Worm (Caenorhabditis elegans): ENCODE results near the gene ant-1.4.
A peak's percentile ranks its signal among the peaks of the same experiment; 100 is the strongest.

The ant-1.4 gene

ce11 chrIV:8462376-8462775 lies 2.3 kb upstream of the ant-1.4 start:
- TF ChIP-seq unc-62 (GFP tag; optimal IDR thresholded peaks at IDR 0.05 in 1 of 2): peak in 1 of 2 experiments; percentile 54
- no peak for TF ChIP-seq unc-62 (tag; optimal IDR thresholded peaks at IDR 0.05)
- no peak for TF ChIP-seq nhr-41 (GFP tag; IDR thresholded peaks at IDR 0.05)

- TF ChIP-seq unc-62 (GFP tag; optimal IDR thresholded peaks at IDR 0.05 in 1 of 2) (peak in 1 of 2 experiments; percentile 96), unc-62 (tag; optimal IDR thresholded peaks at IDR 0.05) (no peak), mep-1 (tag; optimal IDR thresholded peaks at IDR 0.05) (no peak), skn-1 (tag; optimal IDR thresholded peaks at IDR 0.05) (no peak)
Observed at ce11 chrIV:8461177-8461576, 1.1 kb upstream of the ant-1.4 start.

DNA sequence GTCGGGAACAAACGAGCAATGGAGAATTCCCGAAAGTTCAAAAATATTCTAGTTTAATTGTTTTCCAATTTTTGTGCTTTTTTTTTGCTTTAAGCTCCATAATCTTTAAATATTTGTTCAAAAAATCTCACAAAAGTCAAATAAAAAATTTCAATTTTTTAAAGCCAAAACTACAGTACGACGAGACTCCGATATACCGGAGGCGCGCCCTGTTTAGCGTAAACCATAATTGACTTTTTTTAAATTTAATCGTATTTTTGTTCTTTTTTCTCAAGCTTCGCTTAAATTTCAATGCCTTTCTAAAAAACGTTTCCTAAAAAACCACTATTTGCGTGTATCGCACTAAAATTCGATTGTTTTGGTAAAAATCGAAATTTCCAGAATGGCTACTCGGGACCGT lies 3.2 kb downstream of the ant-1.4 start, which contains the start of gene syx-4:
syx-4 (plus strand) TSS at position 382 of the 400 bp plus-strand sequence.
- TF ChIP-seq Y48G9A.11 (GFP tag; IDR thresholded peaks at IDR 0.05) (peak; percentile 97), nhr-42 (GFP tag; IDR thresholded peaks at IDR 0.05) (no peak), duxl-1 (tag; optimal IDR thresholded peaks at IDR 0.05; ENCODE audit: poor library complexity) (no peak), lin-39 (tag; optimal IDR thresholded peaks at IDR 0.05) (no peak)

- no peak for TF ChIP-seq hif-1 (tag; optimal IDR thresholded peaks at IDR 0.05)
- TF ChIP-seq ceh-62 (tag; optimal IDR thresholded peaks at IDR 0.05): no peak
- peak; percentile 31 for TF ChIP-seq pqm-1 (tag; optimal IDR thresholded peaks at IDR 0.05)
- no peak for TF ChIP-seq daf-16 (GFP tag; optimal IDR thresholded peaks at IDR 0.05)
- TF ChIP-seq daf-16 (tag; optimal IDR thresholded peaks at IDR 0.05): peak; percentile 33
- TF ChIP-seq aha-1 (tag): peak; percentile 32
- peak; percentile 53 for TF ChIP-seq php-3 (GFP tag; IDR thresholded peaks at IDR 0.05)
Observed at ce11 chrIV:8454076-8454475, 6.0 kb downstream of the ant-1.4 start.

ce11 chrIV:8453178-8453577 lies 6.9 kb downstream of the ant-1.4 start:
- no peak for TF ChIP-seq arid-1 (GFP tag; conservative IDR thresholded peaks at IDR 0.05)
- TF ChIP-seq sdz-12 (GFP tag; optimal IDR thresholded peaks at IDR 0.05): no peak
- TF ChIP-seq unc-62 (GFP tag; optimal IDR thresholded peaks at IDR 0.05 in 1 of 2): peak in 1 of 2 experiments; percentile 48
- TF ChIP-seq unc-62 (tag; optimal IDR thresholded peaks at IDR 0.05): no peak
- peak; percentile 15 for TF ChIP-seq mep-1 (tag; optimal IDR thresholded peaks at IDR 0.05)
- peak in 1 of 2 experiments; percentile 81 for TF ChIP-seq hif-1 (tag; optimal IDR thresholded peaks at IDR 0.05)
- peak; percentile 80 for TF ChIP-seq hlh-11 (tag; optimal IDR thresholded peaks at IDR 0.05)
- peak; percentile 12 for TF ChIP-seq nhr-48 (tag; optimal IDR thresholded peaks at IDR 0.05)
- peak; percentile 47 for TF ChIP-seq ztf-7 (tag; optimal IDR thresholded peaks at IDR 0.05)
- TF ChIP-seq mdl-1 (tag; optimal IDR thresholded peaks at IDR 0.05): peak in 1 of 2 experiments; percentile 37
- no peak for TF ChIP-seq snpc-1.2 (GFP tag; IDR thresholded peaks at IDR 0.05)
- peak; percentile 42 for TF ChIP-seq hlh-30 (tag; optimal IDR thresholded peaks at IDR 0.05; ENCODE audit: insufficient read depth)
- peak; percentile 74 for TF ChIP-seq php-3 (GFP tag; IDR thresholded peaks at IDR 0.05)
- TF ChIP-seq nhr-28 (tag; optimal IDR thresholded peaks at IDR 0.05): peak; percentile 54
- TF ChIP-seq mxl-3 (GFP tag; optimal IDR thresholded peaks at IDR 0.05): peak; percentile 8
- peak; percentile 74 for TF ChIP-seq aha-1 (tag)
- TF ChIP-seq lsy-2 (tag; optimal IDR thresholded peaks at IDR 0.05): peak in 1 of 2 experiments; percentile 26
- peak; percentile 66 for TF ChIP-seq pqm-1 (tag; optimal IDR thresholded peaks at IDR 0.05)
- peak; percentile 88 for TF ChIP-seq dve-1 (tag; optimal IDR thresholded peaks at IDR 0.05; ENCODE audit: insufficient read depth)
- TF ChIP-seq R02D3.7 (tag; optimal IDR thresholded peaks at IDR 0.05): no peak
- TF ChIP-seq dmd-6 (GFP tag; IDR thresholded peaks at IDR 0.05): peak; percentile 94
- no peak for TF ChIP-seq egl-43 (GFP tag; IDR thresholded peaks at IDR 0.05)
- peak; percentile 9; the same call in 1 of the 2 replicates for TF ChIP-seq lim-7 (GFP tag; IDR thresholded peaks at IDR 0.05)
- no peak for TF ChIP-seq daf-16 (GFP tag; optimal IDR thresholded peaks at IDR 0.05)
- TF ChIP-seq daf-16 (tag; optimal IDR thresholded peaks at IDR 0.05): peak; percentile 53
- TF ChIP-seq tra-1 (GFP tag; IDR thresholded peaks at IDR 0.05): 0 out of 2 replicates have a peak, but pooled peaks have one; percentile 41
- no peak for TF ChIP-seq F10B5.3 (tag; optimal IDR thresholded peaks at IDR 0.05)
- TF ChIP-seq unc-130 (GFP tag; optimal IDR thresholded peaks at IDR 0.05): no peak
